Worm (Caenorhabditis elegans): ENCODE data around the gene hlh-19.

hlh-19 gene

ce11 chrX:529386-529785 lies 27.7 kb downstream of the hlh-19 start:
- TF ChIP-seq flh-1 (GFP tag; optimal IDR thresholded peaks at IDR 0.05), result no peak
- TF ChIP-seq drap-1 (GFP tag; optimal IDR thresholded peaks at IDR 0.05), result no peak
- TF ChIP-seq unc-120 (tag; optimal IDR thresholded peaks at IDR 0.05; ENCODE audit: poor library complexity, severe bottlenecking), result no peak
- no peak for TF ChIP-seq lin-32 (GFP tag; optimal IDR thresholded peaks at IDR 0.05)

- TF ChIP-seq nhr-76 (tag; optimal IDR thresholded peaks at IDR 0.05), result no peak
Observed at ce11 chrX:528761-529160, 28.3 kb downstream of the hlh-19 start.

ce11 chrX:527663-528062 lies 29.4 kb downstream of the hlh-19 start:
- TF ChIP-seq nhr-12 (tag; optimal IDR thresholded peaks at IDR 0.05) (no peak), cnd-1 (tag; optimal IDR thresholded peaks at IDR 0.05) (no peak), unc-120 (tag; optimal IDR thresholded peaks at IDR 0.05; ENCODE audit: poor library complexity, severe bottlenecking) (no peak), zip-8 (tag; optimal IDR thresholded peaks at IDR 0.05) (no peak), ham-2 (GFP tag; optimal IDR thresholded peaks at IDR 0.05) (no peak), mab-5 (tag; optimal IDR thresholded peaks at IDR 0.05) (no peak), mls-2 (tag; optimal IDR thresholded peaks at IDR 0.05) (no peak), ceh-83 (GFP tag; optimal IDR thresholded peaks at IDR 0.05) (no peak)

ce11 chrX:524498-524897 lies 32.6 kb downstream of the hlh-19 start:
- TF ChIP-seq unc-120 (tag; optimal IDR thresholded peaks at IDR 0.05; ENCODE audit: poor library complexity, severe bottlenecking) (no peak), mab-5 (tag; optimal IDR thresholded peaks at IDR 0.05) (no peak), blmp-1 (tag; optimal IDR thresholded peaks at IDR 0.05) (no peak), nhr-237 (tag; optimal IDR thresholded peaks at IDR 0.05) (no peak), nhr-12 (tag; optimal IDR thresholded peaks at IDR 0.05) (no peak), nhr-76 (tag; optimal IDR thresholded peaks at IDR 0.05) (no peak), ceh-43 (GFP tag; optimal IDR thresholded peaks at IDR 0.05) (no peak), hlh-1 (tag; optimal IDR thresholded peaks at IDR 0.05) (no peak), lin-13 (tag; optimal IDR thresholded peaks at IDR 0.05) (no peak), unc-62 (GFP tag; optimal IDR thresholded peaks at IDR 0.05) (no peak), elt-1 (tag; optimal IDR thresholded peaks at IDR 0.05; ENCODE audit: borderline replicate concordance, insufficient read depth) (no peak), tbx-8 (GFP tag; optimal IDR thresholded peaks at IDR 0.05) (no peak), nhr-2 (tag; optimal IDR thresholded peaks at IDR 0.05) (no peak), ceh-39 (tag; optimal IDR thresholded peaks at IDR 0.05) (no peak), ces-1 (GFP tag; optimal IDR thresholded peaks at IDR 0.05) (no peak), mep-1 (tag; optimal IDR thresholded peaks at IDR 0.05) (no peak), elt-3 (tag; optimal IDR thresholded peaks at IDR 0.05) (no peak), mls-2 (tag; optimal IDR thresholded peaks at IDR 0.05) (no peak), snpc-4 (tag; optimal IDR thresholded peaks at IDR 0.05) (no peak), pha-4 (tag; optimal IDR thresholded peaks at IDR 0.05) (no peak)

- TF ChIP-seq elt-1 (tag; optimal IDR thresholded peaks at IDR 0.05; ENCODE audit: borderline replicate concordance, insufficient read depth) (no peak), unc-120 (tag; optimal IDR thresholded peaks at IDR 0.05; ENCODE audit: poor library complexity, severe bottlenecking) (no peak), nhr-28 (tag; optimal IDR thresholded peaks at IDR 0.05) (no peak), flh-1 (GFP tag; optimal IDR thresholded peaks at IDR 0.05) (no peak)
Observed at ce11 chrX:520881-521280, 36.2 kb downstream of the hlh-19 start, which contains the start of gene B0310.3. Gene B0310.3, minus strand, starts transcription at chrX:520981.

ce11 chrX:514023-514422 lies 43.1 kb downstream of the hlh-19 start:
- TF ChIP-seq snpc-4 (tag; optimal IDR thresholded peaks at IDR 0.05) (no peak), ceh-83 (GFP tag; optimal IDR thresholded peaks at IDR 0.05) (no peak), nhr-2 (tag; optimal IDR thresholded peaks at IDR 0.05) (no peak), mep-1 (tag; optimal IDR thresholded peaks at IDR 0.05) (no peak), blmp-1 (tag; optimal IDR thresholded peaks at IDR 0.05) (no peak), sem-2 (GFP tag; optimal IDR thresholded peaks at IDR 0.05) (no peak), zip-8 (tag; optimal IDR thresholded peaks at IDR 0.05) (no peak), hlh-1 (tag; optimal IDR thresholded peaks at IDR 0.05) (no peak), lin-13 (tag; optimal IDR thresholded peaks at IDR 0.05) (no peak), mab-5 (tag; optimal IDR thresholded peaks at IDR 0.05) (no peak), bed-3 (GFP tag; optimal IDR thresholded peaks at IDR 0.05) (no peak), ces-1 (GFP tag; optimal IDR thresholded peaks at IDR 0.05) (no peak), ham-2 (GFP tag; optimal IDR thresholded peaks at IDR 0.05) (no peak), nhr-28 (tag; optimal IDR thresholded peaks at IDR 0.05) (no peak), unc-120 (tag; optimal IDR thresholded peaks at IDR 0.05; ENCODE audit: poor library complexity, severe bottlenecking) (no peak), lsy-2 (tag; optimal IDR thresholded peaks at IDR 0.05) (no peak)

All from whole organism, mixed stage, embryonic.